Fruit fly (Drosophila melanogaster): ENCODE measurements around the gene CG15196.

- TF ChIP-seq pan (optimal IDR thresholded peaks at IDR 0.05) (no peak), EcR (GFP tag; optimal IDR thresholded peaks at IDR 0.05) (no peak), usp (GFP tag; optimal IDR thresholded peaks at IDR 0.05) (no peak)
These were observed 40.4 kb upstream of the CG15196 start, which contains the start of gene dlg1 for dm6 chrX:11369374-11369773.
